Fruit fly (Drosophila melanogaster): Measurements from ENCODE around the gene CG8112.

The CG8112 gene

dm6 chr3R:8694110-8694826, 18.5 kb upstream of the CG8112 start (continued):
- TF ChIP-seq CG34406 (GFP tag; optimal IDR thresholded peaks at IDR 0.05) (peak; percentile 70), CG6276 (GFP tag; optimal IDR thresholded peaks at IDR 0.05) (peak; percentile 95), Sox15 (GFP tag; optimal IDR thresholded peaks at IDR 0.05) (no peak), Blimp-1 (GFP tag; optimal IDR thresholded peaks at IDR 0.05) (no peak), CG9139 (GFP tag; optimal IDR thresholded peaks at IDR 0.05) (peak; percentile 95), esn (GFP tag; optimal IDR thresholded peaks at IDR 0.05) (no peak), Eip93F (GFP tag; optimal IDR thresholded peaks at IDR 0.05) (no peak), Eip75B (GFP tag; optimal IDR thresholded peaks at IDR 0.05) (peak; percentile 55), fd59A (GFP tag; optimal IDR thresholded peaks at IDR 0.05) (peak; percentile 42), cyc (GFP tag; optimal IDR thresholded peaks at IDR 0.05) (no peak), Met (GFP tag; optimal IDR thresholded peaks at IDR 0.05) (peak; percentile 52), topi (GFP tag; optimal IDR thresholded peaks at IDR 0.05) (peak; percentile 32), dac (GFP tag; optimal IDR thresholded peaks at IDR 0.05) (peak; percentile 62), dsx (GFP tag; optimal IDR thresholded peaks at IDR 0.05; ENCODE audit: poor library complexity, severe bottlenecking) (no peak), CG3032 (tag; optimal IDR thresholded peaks at IDR 0.05) (peak; percentile 75), CG6808 (GFP tag; optimal IDR thresholded peaks at IDR 0.05) (peak; percentile 86), Hr38 (GFP tag; optimal IDR thresholded peaks at IDR 0.05) (no peak), salr (GFP tag; optimal IDR thresholded peaks at IDR 0.05) (peak; percentile 64 to 77), CG16779 (tag; optimal IDR thresholded peaks at IDR 0.05) (peak; percentile 94), CG11902 (GFP tag; optimal IDR thresholded peaks at IDR 0.05) (no peak), Lpt (GFP tag; optimal IDR thresholded peaks at IDR 0.05) (peak; percentile 87), Hr4 (GFP tag; optimal IDR thresholded peaks at IDR 0.05) (peak; percentile 65), eg (GFP tag; IDR thresholded peaks at IDR 0.05) (peak; percentile 99), CG10631 (GFP tag; optimal IDR thresholded peaks at IDR 0.05) (peak; percentile 47), CG4318 (GFP tag; optimal IDR thresholded peaks at IDR 0.05) (peak; percentile 19), net (GFP tag; optimal IDR thresholded peaks at IDR 0.05) (peak; percentile 91), CG10669 (GFP tag; optimal IDR thresholded peaks at IDR 0.05) (peak; percentile 81), vri (GFP tag; optimal IDR thresholded peaks at IDR 0.05) (peak; percentile 56), CG6163 (GFP tag; IDR thresholded peaks at IDR 0.05) (peak; percentile 98), lz (GFP tag; optimal IDR thresholded peaks at IDR 0.05) (no peak), CG11294 (GFP tag; IDR thresholded peaks at IDR 0.05) (peak; percentile 68; the same call in 1 of the 2 replicates), Smox (GFP tag; optimal IDR thresholded peaks at IDR 0.05) (no peak), achi (GFP tag; optimal IDR thresholded peaks at IDR 0.05) (peak; percentile 79), Gug (GFP tag; IDR thresholded peaks at IDR 0.05) (peak; percentile 80), CG7368 (GFP tag; optimal IDR thresholded peaks at IDR 0.05) (peak; percentile 84)

DNA sequence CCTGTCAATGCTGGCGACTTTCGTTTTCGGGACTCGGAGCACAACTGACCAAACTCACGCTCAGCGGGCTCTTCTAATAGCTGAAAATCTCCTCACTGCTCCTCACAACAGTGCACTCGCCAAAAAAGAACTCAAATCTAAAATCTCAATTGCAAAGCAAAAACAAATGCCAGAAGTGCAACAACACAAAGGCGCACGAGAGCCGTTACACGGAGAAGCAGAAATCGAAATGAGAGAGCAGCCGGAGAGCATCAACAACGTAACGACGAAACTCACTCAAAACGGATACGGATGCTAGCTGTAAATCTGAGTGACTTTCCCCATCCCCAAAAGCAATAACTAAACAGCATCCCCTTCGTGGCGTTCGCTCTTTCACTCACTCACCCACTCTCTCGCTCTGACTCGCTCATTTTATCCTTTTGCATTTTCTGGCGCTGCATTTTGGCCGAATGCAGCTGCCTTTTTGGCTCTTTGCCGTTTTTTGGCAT, 14.9 kb upstream of the CG8112 start, which contains the start of gene hb:
Gene hb (minus strand): TSS at position 51 of the 488 bp plus-strand sequence.
- TF ChIP-seq pdm3 (GFP tag; optimal IDR thresholded peaks at IDR 0.05): no peak
- TF ChIP-seq CG11762 (GFP tag; optimal IDR thresholded peaks at IDR 0.05; ENCODE audit: insufficient read depth): no peak
- TF ChIP-seq topi (GFP tag; optimal IDR thresholded peaks at IDR 0.05): no peak
- TF ChIP-seq CG8319 (GFP tag; optimal IDR thresholded peaks at IDR 0.05): no peak
- TF ChIP-seq fkh (GFP tag; optimal IDR thresholded peaks at IDR 0.05): no peak
